Worm (Caenorhabditis elegans) whole organism, L3 larva: ENCODE data around the gene xnd-1.

Experiments used
- aly-2 ChIP-seq: fragments of 150-350 bp; optimal IDR thresholded peaks from 2 replicates; lab custom pipeline; 2014; ENCODE audit warnings: missing biosample characterization, missing genetic modification characterization
- ama-1 ChIP-seq: fragments of 150-350 bp; optimal IDR thresholded peaks from 2 replicates; lab custom pipeline; 2018
- ceh-16 ChIP-seq: sonication (generic microtip); optimal IDR thresholded peaks from 2 replicates; lab custom pipeline; 2017; ENCODE audit warnings: missing biosample characterization, missing genetic modification characterization
- ceh-82 ChIP-seq: fragments of 150-350 bp; optimal IDR thresholded peaks from 2 replicates; lab custom pipeline; 2014; ENCODE audit warnings: missing biosample characterization, missing genetic modification characterization
- ceh-9 ChIP-seq: sonication (generic microtip); optimal IDR thresholded peaks from 2 replicates; lab custom pipeline; 2018; ENCODE audit warnings: missing biosample characterization, missing genetic modification characterization
- daf-12 ChIP-seq: fragments of 150-350 bp; optimal IDR thresholded peaks from 2 replicates; lab custom pipeline; 2014; ENCODE audit warnings: missing biosample characterization, missing genetic modification reagents, missing genetic modification characterization
- egl-5 ChIP-seq: fragments of 150-350 bp; optimal IDR thresholded peaks from 2 replicates; lab custom pipeline; 2017; ENCODE audit warnings: missing biosample characterization, missing genetic modification reagents, missing genetic modification characterization, inconsistent platforms
- elt-1 ChIP-seq: fragments of 150-350 bp; optimal IDR thresholded peaks from 2 replicates; lab custom pipeline; 2014; ENCODE audit warnings: missing biosample characterization, missing genetic modification characterization
- elt-2 ChIP-seq: sonication (generic microtip); optimal IDR thresholded peaks from 2 replicates; lab custom pipeline; 2016; ENCODE audit warnings: missing genetic modification reagents, mild to moderate bottlenecking, missing genetic modification characterization, missing compliant biosample characterization
- elt-3 ChIP-seq, 3 experiments: fragments of 150-350 bp in 1 of 3; sonication (generic microtip) in 2 of 3; optimal IDR thresholded peaks; 2 replicates in 2 of 3; 4 replicates in 1 of 3; lab custom pipeline; 2014 to 2017; ENCODE audit warnings: missing biosample characterization in 3 of 3, missing genetic modification characterization in 3 of 3
- eor-1 ChIP-seq, 2 experiments: fragments of 150-350 bp; optimal IDR thresholded peaks; 2 replicates each; lab custom pipeline; 2014 to 2018; ENCODE audit warnings: missing biosample characterization in 2 of 2, missing genetic modification characterization in 2 of 2
- fkh-10 ChIP-seq: sonication (generic microtip); optimal IDR thresholded peaks from 2 replicates; lab custom pipeline; 2017; ENCODE audit warnings: missing biosample characterization, missing genetic modification reagents, missing genetic modification characterization
- fkh-2 ChIP-seq: fragments of 150-350 bp; optimal IDR thresholded peaks from 2 replicates; lab custom pipeline; 2014; ENCODE audit warnings: missing biosample characterization, missing genetic modification reagents, missing genetic modification characterization
- fos-1 ChIP-seq: fragments of 150-350 bp; optimal IDR thresholded peaks from 2 replicates; lab custom pipeline; 2014; ENCODE audit warnings: missing biosample characterization, missing genetic modification characterization
- hmg-11 ChIP-seq: sonication (generic microtip); optimal IDR thresholded peaks from 2 replicates; lab custom pipeline; 2016; ENCODE audit warnings: missing genetic modification characterization, missing compliant biosample characterization
- jun-1 ChIP-seq: fragments of 150-350 bp; optimal IDR thresholded peaks from 2 replicates; lab custom pipeline; 2014; ENCODE audit warnings: missing biosample characterization, missing genetic modification reagents, missing genetic modification characterization
- lin-15B ChIP-seq: fragments of 150-350 bp; optimal IDR thresholded peaks from 2 replicates; lab custom pipeline; 2014; ENCODE audit warnings: missing biosample characterization, missing genetic modification characterization
- lin-39 ChIP-seq: fragments of 150-350 bp; optimal IDR thresholded peaks from 2 replicates; lab custom pipeline; 2018; ENCODE audit warnings: missing biosample characterization, missing genetic modification reagents, missing genetic modification characterization
- mdl-1 ChIP-seq: fragments of 150-350 bp; optimal IDR thresholded peaks from 2 replicates; lab custom pipeline; 2014; ENCODE audit warnings: missing biosample characterization, missing genetic modification characterization
- mml-1 ChIP-seq: fragments of 150-350 bp; sonication (generic microtip); optimal IDR thresholded peaks from 3 replicates; lab custom pipeline; 2014; ENCODE audit warnings: missing biosample characterization, missing genetic modification characterization
- nfya-1 ChIP-seq: sonication (generic microtip); optimal IDR thresholded peaks from 2 replicates; lab custom pipeline; 2017; ENCODE audit warnings: missing genetic modification characterization, mild to moderate bottlenecking, missing compliant biosample characterization, antibody characterized with exemption, moderate library complexity; ENCODE audit not compliant: insufficient read depth
- nhr-11 ChIP-seq: fragments of 150-350 bp; optimal IDR thresholded peaks from 2 replicates; lab custom pipeline; 2014; ENCODE audit warnings: missing biosample characterization, missing genetic modification characterization
- nhr-12 ChIP-seq: fragments of 150-350 bp; optimal IDR thresholded peaks from 2 replicates; lab custom pipeline; 2014; ENCODE audit warnings: missing biosample characterization, missing genetic modification characterization
- nhr-23 ChIP-seq: fragments of 150-350 bp; optimal IDR thresholded peaks from 2 replicates; lab custom pipeline; 2014; ENCODE audit warnings: missing biosample characterization, missing genetic modification reagents, missing genetic modification characterization
- nhr-25 ChIP-seq: sonication (generic microtip); optimal IDR thresholded peaks from 2 replicates; lab custom pipeline; 2017; ENCODE audit warnings: missing biosample characterization, missing genetic modification characterization
- nhr-28 ChIP-seq: fragments of 150-350 bp; optimal IDR thresholded peaks from 2 replicates; lab custom pipeline; 2014; ENCODE audit warnings: missing biosample characterization, missing genetic modification characterization
- nhr-43 ChIP-seq: sonication (generic microtip); optimal IDR thresholded peaks from 2 replicates; lab custom pipeline; 2016; ENCODE audit warnings: mild to moderate bottlenecking, missing genetic modification characterization, missing compliant biosample characterization; ENCODE audit not compliant: poor library complexity, severe bottlenecking
- nhr-67 ChIP-seq: fragments of 150-350 bp; optimal IDR thresholded peaks from 2 replicates; lab custom pipeline; 2014; ENCODE audit warnings: missing biosample characterization, missing genetic modification characterization
- nhr-76 ChIP-seq: fragments of 150-350 bp; sonication (generic microtip); optimal IDR thresholded peaks from 5 replicates; lab custom pipeline; 2014; ENCODE audit warnings: missing biosample characterization, missing genetic modification characterization
- pha-4 ChIP-seq: fragments of 150-350 bp; optimal IDR thresholded peaks from 2 replicates; lab custom pipeline; 2014; ENCODE audit warnings: missing biosample characterization, missing genetic modification reagents, missing genetic modification characterization
- pqm-1 ChIP-seq: fragments of 150-350 bp; optimal IDR thresholded peaks from 2 replicates; lab custom pipeline; 2017; ENCODE audit warnings: missing biosample characterization, missing genetic modification characterization, inconsistent platforms
- sea-2 ChIP-seq: fragments of 150-350 bp; sonication (generic microtip); optimal IDR thresholded peaks from 4 replicates; lab custom pipeline; 2014; ENCODE audit warnings: missing biosample characterization, missing genetic modification reagents, missing genetic modification characterization
- skn-1 ChIP-seq: fragments of 150-350 bp; optimal IDR thresholded peaks from 2 replicates; lab custom pipeline; 2014; ENCODE audit warnings: missing biosample characterization, missing genetic modification characterization
- tbx-2 ChIP-seq: sonication (generic microtip); optimal IDR thresholded peaks from 2 replicates; lab custom pipeline; 2016; ENCODE audit warnings: mild to moderate bottlenecking, missing genetic modification characterization, missing compliant biosample characterization
- unc-39 ChIP-seq: sonication (generic microtip); optimal IDR thresholded peaks from 4 replicates; lab custom pipeline; 2017; ENCODE audit warnings: missing biosample characterization, missing genetic modification characterization
- unc-62 ChIP-seq: fragments of 150-350 bp; sonication (generic microtip); optimal IDR thresholded peaks from 4 replicates; lab custom pipeline; 2014; ENCODE audit warnings: missing biosample characterization, missing genetic modification reagents, missing genetic modification characterization
- zag-1 ChIP-seq: fragments of 150-350 bp; optimal IDR thresholded peaks from 2 replicates; lab custom pipeline; 2014; ENCODE audit warnings: missing biosample characterization, missing genetic modification characterization
- ztf-11 ChIP-seq: fragments of 150-350 bp; optimal IDR thresholded peaks from 2 replicates; lab custom pipeline; 2014; ENCODE audit warnings: missing biosample characterization, missing genetic modification characterization

xnd-1 gene

DNA sequence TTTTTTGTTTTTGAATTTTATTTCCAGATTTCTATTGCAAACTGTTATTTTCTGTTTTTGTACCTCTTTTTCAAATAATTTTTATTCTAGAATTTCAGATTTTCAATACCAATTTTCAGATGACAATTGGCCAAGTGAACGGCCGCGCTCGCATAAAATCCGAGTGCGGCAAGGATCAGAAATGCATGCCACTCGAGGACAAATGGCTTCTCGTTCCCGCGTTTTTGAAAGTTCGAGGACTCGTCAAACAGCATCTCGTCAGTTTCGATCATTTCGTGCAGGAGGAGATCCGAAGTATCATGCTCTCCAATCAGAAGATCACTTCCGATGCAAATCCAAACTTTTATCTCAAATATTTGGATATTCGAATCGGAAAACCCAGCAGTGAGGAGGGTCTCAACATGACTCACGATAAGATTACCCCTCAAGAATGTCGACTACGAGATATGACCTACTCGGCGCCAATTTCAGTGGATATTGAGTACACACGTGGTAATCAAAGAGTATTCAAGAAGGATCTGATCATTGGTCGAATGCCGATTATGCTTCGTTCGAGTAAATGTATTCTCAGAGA, 46.9 kb upstream of the xnd-1 start, which contains the start of gene rpc-2:
TSS of gene rpc-2 (plus strand) at position 120 of the 574 bp plus-strand sequence.
- TF ChIP-seq elt-2 (tag; lab: Kevin White, UChicago) (peak; percentile 8), ama-1 (lab: Kevin White, UChicago) (peak; percentile 64), mdl-1 (no peak)

DNA sequence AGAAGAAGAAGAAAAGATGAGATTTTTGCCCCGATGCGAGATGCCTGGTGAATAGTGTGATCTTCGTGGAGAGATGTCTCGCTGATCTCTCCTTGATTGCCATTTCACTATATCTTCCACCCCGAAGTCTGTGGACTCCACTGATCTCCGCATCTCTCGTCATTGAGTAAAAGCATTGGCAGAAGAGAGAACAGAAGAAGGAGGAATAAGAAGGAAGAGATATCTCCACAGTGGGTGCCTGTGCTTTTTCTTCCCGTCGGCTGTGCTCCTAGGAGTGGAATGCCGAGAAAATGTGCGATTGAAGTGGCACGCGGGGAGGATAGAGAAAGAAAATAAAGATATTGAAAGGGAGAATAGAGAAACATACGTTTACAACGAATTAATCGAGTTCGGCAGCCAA, 40.6 kb upstream of the xnd-1 start:
- no peak for TF ChIP-seq unc-39 (tag; lab: Kevin White, UChicago)
- TF ChIP-seq nfya-1 (tag; lab: Kevin White, UChicago): peak; percentile 23
- TF ChIP-seq hmg-11 (tag; lab: Kevin White, UChicago): no peak
- TF ChIP-seq mdl-1: no peak
- no peak for TF ChIP-seq fkh-10 (GFP tag; lab: Kevin White, UChicago)
- TF ChIP-seq, all 47 proteins: peak for 1

DNA sequence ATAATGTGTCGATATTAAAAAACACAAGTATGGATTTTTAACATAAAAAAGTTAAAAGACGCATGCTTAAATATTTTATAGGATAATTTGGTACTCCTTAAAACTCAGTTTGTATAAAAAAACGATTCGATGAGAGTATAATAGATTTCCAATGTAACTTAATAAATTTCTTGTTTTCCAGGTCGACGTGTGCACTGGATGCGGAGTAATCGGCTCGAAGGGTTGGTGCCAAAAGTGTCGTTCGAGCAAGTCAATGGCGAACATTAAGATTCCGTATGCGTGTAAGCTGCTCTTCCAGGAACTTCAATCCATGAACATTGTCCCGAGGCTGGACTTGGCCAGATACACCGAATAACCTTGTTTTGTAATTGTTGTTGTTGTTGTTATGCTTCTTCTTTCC, 39.9 kb upstream of the xnd-1 start:
- TF ChIP-seq nhr-12 (tag; lab: Kevin White, UChicago) (no peak), ceh-82 (tag; lab: Kevin White, UChicago) (no peak), nhr-25 (tag; lab: Kevin White, UChicago) (no peak), fkh-10 (GFP tag; lab: Kevin White, UChicago) (no peak), egl-5 (tag; lab: Kevin White, UChicago) (no peak), unc-62 (GFP tag; lab: Kevin White, UChicago) (no peak), aly-2 (tag; lab: Kevin White, UChicago) (no peak), elt-1 (tag; lab: Kevin White, UChicago) (no peak), lin-15B (tag; lab: Kevin White, UChicago) (no peak), mml-1 (tag; lab: Kevin White, UChicago) (no peak), fos-1 (tag; lab: Kevin White, UChicago) (no peak), sea-2 (GFP tag; lab: Kevin White, UChicago) (no peak), ceh-9 (tag; lab: Kevin White, UChicago) (no peak), nhr-23 (tag; lab: Kevin White, UChicago) (no peak), ztf-11 (tag; lab: Kevin White, UChicago) (no peak), jun-1 (tag; lab: Kevin White, UChicago) (no peak), nhr-11 (tag; lab: Kevin White, UChicago) (no peak), zag-1 (tag; lab: Kevin White, UChicago) (no peak), lin-39 (tag; lab: Kevin White, UChicago) (no peak)

DNA sequence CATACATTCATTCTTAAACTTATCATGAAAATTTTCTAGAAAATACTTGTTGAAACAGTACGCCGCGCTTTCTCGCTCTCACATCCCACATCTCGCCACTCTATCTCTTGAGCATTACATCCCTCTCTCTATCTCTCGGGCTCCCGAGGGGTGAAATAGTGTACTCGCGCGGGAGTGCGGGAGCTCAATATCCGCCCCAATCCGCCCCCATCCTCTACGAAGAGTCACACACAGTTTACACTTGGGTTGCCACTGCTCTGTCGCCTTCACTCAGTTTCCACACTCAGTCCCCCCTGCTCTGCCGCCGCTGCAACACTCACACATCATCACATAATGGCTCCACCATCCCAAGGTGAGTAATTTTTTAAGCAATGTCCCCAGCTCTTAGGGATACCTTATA, 39.5 kb upstream of the xnd-1 start, which contains the start of gene mlc-3:
TSS of gene mlc-3 (plus strand) at position 227 of the 400 bp plus-strand sequence.
- TF ChIP-seq ztf-11 (tag; lab: Kevin White, UChicago) (no peak), hmg-11 (tag; lab: Kevin White, UChicago) (no peak), daf-12 (no peak), nhr-28 (tag; lab: Kevin White, UChicago) (no peak), nhr-11 (tag; lab: Kevin White, UChicago) (no peak), nhr-43 (tag; lab: Kevin White, UChicago) (no peak), unc-62 (GFP tag; lab: Kevin White, UChicago) (no peak), nhr-67 (tag; lab: Kevin White, UChicago) (no peak), pqm-1 (tag; lab: Kevin White, UChicago) (no peak), fkh-2 (tag; lab: Kevin White, UChicago) (no peak), nhr-12 (tag; lab: Kevin White, UChicago) (no peak), elt-3 (tag; optimal IDR thresholded peaks at IDR 0.05; lab: Kevin White, UChicago) (no peak), fos-1 (tag; lab: Kevin White, UChicago) (no peak), elt-2 (tag; lab: Kevin White, UChicago) (no peak), aly-2 (tag; lab: Kevin White, UChicago) (no peak), skn-1 (no peak), jun-1 (tag; lab: Kevin White, UChicago) (no peak)
- TF ChIP-seq, all 47 proteins: peak for 0

DNA sequence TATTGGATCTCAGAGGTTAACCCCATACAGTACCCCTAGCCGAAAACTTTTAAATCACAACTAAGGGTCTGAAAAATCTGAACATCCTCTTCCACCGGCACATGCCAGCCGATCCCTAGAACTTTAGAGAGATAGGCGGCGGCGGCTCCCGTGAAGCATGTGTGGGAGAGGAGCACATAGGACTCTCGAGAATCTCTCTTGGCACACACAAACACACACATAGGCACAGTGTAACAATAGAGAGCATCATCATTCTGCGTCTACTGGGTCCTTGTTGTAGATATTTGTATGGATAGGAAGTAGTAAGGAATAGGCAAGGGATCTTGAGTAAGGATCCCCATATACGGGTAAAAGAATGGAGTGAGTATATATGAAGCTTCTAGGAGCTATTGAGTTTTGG, 38.6 kb upstream of the xnd-1 start:
- no peak for TF ChIP-seq nhr-76 (tag; lab: Kevin White, UChicago)
- no peak for TF ChIP-seq aly-2 (tag; lab: Kevin White, UChicago)
- TF ChIP-seq lin-15B (tag; lab: Kevin White, UChicago): no peak
- TF ChIP-seq ceh-9 (tag; lab: Kevin White, UChicago): no peak
- no peak for TF ChIP-seq egl-5 (tag; lab: Kevin White, UChicago)
- TF ChIP-seq eor-1 (tag; optimal IDR thresholded peaks at IDR 0.05; lab: Kevin White, UChicago): no peak
- no peak for TF ChIP-seq tbx-2 (tag; lab: Kevin White, UChicago)
- TF ChIP-seq pqm-1 (tag; lab: Kevin White, UChicago): no peak
- no peak for TF ChIP-seq ceh-16 (tag; lab: Kevin White, UChicago)
- no peak for TF ChIP-seq pha-4 (tag; lab: Kevin White, UChicago)
- no peak for TF ChIP-seq nhr-23 (tag; lab: Kevin White, UChicago)
